Worm (Caenorhabditis elegans): ENCODE data around the gene B0432.11.

B0432.11 gene

DNA sequence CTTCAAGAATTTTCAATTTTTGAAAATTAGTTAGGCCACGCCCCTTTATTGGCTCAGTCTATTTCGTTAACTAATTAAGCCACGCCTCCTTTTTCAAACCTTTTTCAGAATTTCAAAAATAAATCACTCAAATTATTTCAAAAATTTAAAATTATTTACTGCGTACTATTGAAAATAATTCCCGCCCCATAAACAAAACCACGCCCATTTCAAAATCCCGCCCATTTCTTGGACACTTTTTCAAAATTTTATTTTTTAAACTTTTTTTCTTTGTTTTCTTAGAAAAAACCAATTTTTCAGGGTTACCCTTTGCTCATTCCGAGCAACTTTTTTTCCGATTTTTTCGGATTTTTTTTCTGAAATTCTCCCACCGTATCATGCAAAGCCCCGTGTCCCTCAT lies 30.5 kb downstream of the B0432.11 start, which contains the start of gene B0432.14:
B0432.14 (plus strand) TSS at position 301 of the 400 bp plus-strand sequence.
- TF ChIP-seq ceh-58 (GFP tag; IDR thresholded peaks at IDR 0.05) (no peak), K12H6.12 (tag; optimal IDR thresholded peaks at IDR 0.05) (no peak), zfh-2 (GFP tag; conservative IDR thresholded peaks at IDR 0.05) (no peak), rpc-1 (optimal IDR thresholded peaks at IDR 0.05) (no peak), rpc-1 (tag; optimal IDR thresholded peaks at IDR 0.05) (no peak), fkh-3 (tag; optimal IDR thresholded peaks at IDR 0.05) (no peak), nhr-120 (GFP tag; IDR thresholded peaks at IDR 0.05) (no peak), F22D6.2 (tag; optimal IDR thresholded peaks at IDR 0.05) (no peak), pbrm-1 (GFP tag; IDR thresholded peaks at IDR 0.05) (no peak), chd-7 (tag; optimal IDR thresholded peaks at IDR 0.05) (no peak), hsf-1 (GFP tag; IDR thresholded peaks at IDR 0.05) (no peak), repo-1 (tag; optimal IDR thresholded peaks at IDR 0.05) (no peak), lag-1 (GFP tag; IDR thresholded peaks at IDR 0.05) (no peak), egrh-3 (GFP tag; IDR thresholded peaks at IDR 0.05) (no peak), let-526 (GFP tag; IDR thresholded peaks at IDR 0.05) (no peak), efl-1 (GFP tag; optimal IDR thresholded peaks at IDR 0.05) (no peak), ztf-22 (GFP tag; optimal IDR thresholded peaks at IDR 0.05) (no peak), nhr-90 (tag; optimal IDR thresholded peaks at IDR 0.05) (no peak), akir-1 (GFP tag; optimal IDR thresholded peaks at IDR 0.05) (no peak), ceh-79 (tag; optimal IDR thresholded peaks at IDR 0.05) (no peak)

DNA sequence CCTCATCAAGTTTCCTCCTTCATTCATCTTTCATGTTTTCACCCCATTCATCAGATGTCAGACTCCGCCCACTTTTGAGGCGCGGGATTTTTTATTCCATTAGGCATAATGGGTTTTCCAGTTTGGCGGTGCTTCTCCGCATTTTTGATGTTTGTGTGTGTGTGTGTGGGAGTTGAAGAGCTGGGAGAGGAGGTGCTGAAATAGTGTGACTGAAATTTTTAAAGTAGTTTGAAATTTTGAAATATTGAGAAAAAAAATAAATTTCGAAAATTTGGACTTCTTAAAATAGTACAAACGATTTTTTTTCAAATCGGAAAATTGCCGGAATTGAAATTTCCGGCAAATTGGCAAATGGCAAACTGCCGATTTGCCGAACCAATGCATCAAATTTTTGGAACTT lies 30.9 kb downstream of the B0432.11 start, which contains the start of gene scc-2:
scc-2 (minus strand) TSS at position 101 of the 400 bp plus-strand sequence.
- no peak for TF ChIP-seq mel-28 (tag; optimal IDR thresholded peaks at IDR 0.05; ENCODE audit: borderline replicate concordance)
- TF ChIP-seq nhr-179 (tag; optimal IDR thresholded peaks at IDR 0.05): no peak
- TF ChIP-seq madf-3 (GFP tag; IDR thresholded peaks at IDR 0.05): no peak

DNA sequence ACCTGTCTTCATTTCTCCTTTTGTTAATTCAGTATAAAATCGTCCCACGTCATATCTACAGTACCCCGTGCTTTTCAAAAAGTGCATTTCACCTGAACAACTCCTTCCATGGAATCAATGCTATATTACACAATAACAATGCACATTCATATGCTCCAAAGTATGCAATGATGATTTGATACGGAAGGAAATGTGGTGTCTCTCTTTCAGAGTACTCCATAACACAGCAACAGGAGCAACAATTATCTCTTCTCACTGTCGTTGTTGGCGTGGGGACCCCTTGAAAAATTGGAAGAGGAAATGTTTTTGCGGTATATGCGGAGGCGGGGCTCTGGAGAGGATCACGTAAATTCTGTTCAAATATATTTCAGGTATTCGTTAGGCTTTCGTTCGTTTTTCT lies 37.0 kb downstream of the B0432.11 start, which contains the start of gene cat-2:
cat-2 (plus strand) TSS at position 301 of the 400 bp plus-strand sequence.
- no peak for TF ChIP-seq hmg-20 (GFP tag; IDR thresholded peaks at IDR 0.05)
- TF ChIP-seq bed-1 (GFP tag; IDR thresholded peaks at IDR 0.05): no peak
- TF ChIP-seq Y53F4B.3 (GFP tag; IDR thresholded peaks at IDR 0.05): no peak
- TF ChIP-seq lsy-27 (tag; optimal IDR thresholded peaks at IDR 0.05; ENCODE audit: borderline replicate concordance, insufficient read depth): no peak
- no peak for TF ChIP-seq madf-6 (GFP tag; IDR thresholded peaks at IDR 0.05)
- no peak for TF ChIP-seq ekl-4 (GFP tag; IDR thresholded peaks at IDR 0.05)
- no peak for TF ChIP-seq rcor-1 (GFP tag; IDR thresholded peaks at IDR 0.05)
- no peak for TF ChIP-seq snpc-4 (GFP tag; optimal IDR thresholded peaks at IDR 0.05)
- no peak for TF ChIP-seq snpc-4 (tag; optimal IDR thresholded peaks at IDR 0.05)
- no peak for TF ChIP-seq lag-1 (GFP tag; IDR thresholded peaks at IDR 0.05)
- TF ChIP-seq egl-18 (GFP tag; IDR thresholded peaks at IDR 0.05): no peak
- no peak for TF ChIP-seq mes-4 (tag; optimal IDR thresholded peaks at IDR 0.05)
- TF ChIP-seq ets-4 (GFP tag; optimal IDR thresholded peaks at IDR 0.05): no peak
- no peak for TF ChIP-seq C06A6.2 (GFP tag; conservative IDR thresholded peaks at IDR 0.05)
- no peak for TF ChIP-seq madf-3 (GFP tag; IDR thresholded peaks at IDR 0.05)
- TF ChIP-seq F33H1.4 (GFP tag; IDR thresholded peaks at IDR 0.05): no peak
- TF ChIP-seq hlh-12 (tag; optimal IDR thresholded peaks at IDR 0.05): no peak
- TF ChIP-seq ztf-25 (GFP tag; IDR thresholded peaks at IDR 0.05): no peak

All from whole organism, young adult.